Worm (Caenorhabditis elegans): ENCODE results near the gene tbc-16.

- TF ChIP-seq lsy-2 (tag; optimal IDR thresholded peaks at IDR 0.05) (no peak), ham-2 (GFP tag; optimal IDR thresholded peaks at IDR 0.05) (no peak), cnd-1 (tag; optimal IDR thresholded peaks at IDR 0.05) (no peak)
Observed at ce11 chrX:5948769-5949168, 51.6 kb downstream of the tbc-16 start, which contains the start of gene mig-23.
